Worm (Caenorhabditis elegans) whole organism, mixed stage, embryonic: ENCODE data around the gene C42D8.1.

Experiments used
- M03D4.4 ChIP-seq: sonication (generic microtip); optimal IDR thresholded peaks from 2 replicates; lab custom pipeline; 2017; ENCODE audit warnings: mild to moderate bottlenecking, missing genetic modification characterization, missing compliant biosample characterization
- bed-3 ChIP-seq: fragments of 200-800 bp; sonication (Bioruptor generic); optimal IDR thresholded peaks from 3 replicates; lab custom pipeline; 2018; ENCODE audit warnings: mild to moderate bottlenecking, missing genetic modification characterization, moderate library complexity, missing compliant biosample characterization
- ceh-39 ChIP-seq: fragments of 150-350 bp; optimal IDR thresholded peaks from 2 replicates; lab custom pipeline; 2014; ENCODE audit warnings: missing biosample characterization, missing genetic modification characterization
- ceh-43 ChIP-seq: fragments of 200-800 bp; sonication (Bioruptor generic); optimal IDR thresholded peaks from 2 replicates; lab custom pipeline; 2018; ENCODE audit warnings: mild to moderate bottlenecking, missing genetic modification characterization, moderate library complexity, missing compliant biosample characterization
- ceh-83 ChIP-seq: fragments of 200-800 bp; sonication (Bioruptor generic); optimal IDR thresholded peaks from 2 replicates; lab custom pipeline; 2018; ENCODE audit warnings: mild to moderate bottlenecking, missing genetic modification characterization, missing compliant biosample characterization
- elt-3 ChIP-seq: fragments of 150-350 bp; optimal IDR thresholded peaks from 2 replicates; lab custom pipeline; 2014; ENCODE audit warnings: missing biosample characterization, missing genetic modification characterization
- flh-1 ChIP-seq: fragments of 200-800 bp; sonication (Bioruptor generic); optimal IDR thresholded peaks from 2 replicates; lab custom pipeline; 2018; ENCODE audit warnings: mild to moderate bottlenecking, missing genetic modification characterization, moderate library complexity, missing compliant biosample characterization
- ham-2 ChIP-seq: fragments of 200-800 bp; sonication (Bioruptor generic); optimal IDR thresholded peaks from 2 replicates; lab custom pipeline; 2018; ENCODE audit warnings: mild to moderate bottlenecking, missing genetic modification characterization, missing compliant biosample characterization
- hlh-1 ChIP-seq: fragments of 150-350 bp; optimal IDR thresholded peaks from 2 replicates; lab custom pipeline; 2014; ENCODE audit warnings: missing biosample characterization, missing genetic modification reagents, missing genetic modification characterization
- lin-32 ChIP-seq: fragments of 200-800 bp; sonication (Bioruptor generic); optimal IDR thresholded peaks from 2 replicates; lab custom pipeline; 2018; ENCODE audit warnings: mild to moderate bottlenecking, missing genetic modification characterization, missing compliant biosample characterization
- lsy-2 ChIP-seq: fragments of 150-350 bp; optimal IDR thresholded peaks from 2 replicates; lab custom pipeline; 2014; ENCODE audit warnings: missing biosample characterization, missing genetic modification characterization
- mls-2 ChIP-seq: sonication (generic microtip); optimal IDR thresholded peaks from 2 replicates; lab custom pipeline; 2016; ENCODE audit warnings: mild to moderate bottlenecking, missing genetic modification characterization, moderate library complexity, missing compliant biosample characterization
- nhr-237 ChIP-seq: fragments of 150-350 bp; optimal IDR thresholded peaks from 2 replicates; lab custom pipeline; 2014; ENCODE audit warnings: missing biosample characterization, missing genetic modification characterization
- nhr-28 ChIP-seq: fragments of 150-350 bp; optimal IDR thresholded peaks from 2 replicates; lab custom pipeline; 2014; ENCODE audit warnings: missing biosample characterization, missing genetic modification characterization
- nhr-76 ChIP-seq: sonication (generic microtip); optimal IDR thresholded peaks from 2 replicates; lab custom pipeline; 2017; ENCODE audit warnings: missing biosample characterization, missing genetic modification characterization
- sem-2 ChIP-seq: fragments of 200-800 bp; sonication (Bioruptor generic); optimal IDR thresholded peaks from 2 replicates; lab custom pipeline; 2018; ENCODE audit warnings: mild to moderate bottlenecking, missing genetic modification characterization, missing compliant biosample characterization
- unc-120 ChIP-seq: sonication (generic microtip); optimal IDR thresholded peaks from 2 replicates; lab custom pipeline; 2017; ENCODE audit warnings: missing genetic modification characterization, missing compliant biosample characterization; ENCODE audit not compliant: poor library complexity, severe bottlenecking
- unc-39 ChIP-seq: fragments of 150-350 bp; optimal IDR thresholded peaks from 2 replicates; lab custom pipeline; 2014; ENCODE audit warnings: missing biosample characterization, missing genetic modification characterization
- unc-62 ChIP-seq: fragments of 150-350 bp; optimal IDR thresholded peaks from 2 replicates; lab custom pipeline; 2014; ENCODE audit warnings: missing biosample characterization, missing genetic modification reagents, missing genetic modification characterization
- ztf-11 ChIP-seq: fragments of 150-350 bp; optimal IDR thresholded peaks from 2 replicates; lab custom pipeline; 2014; ENCODE audit warnings: missing biosample characterization, missing genetic modification characterization

Gene C42D8.1

ce11 chrX:5151866-5152265 is 42.6 kb downstream of the C42D8.1 start:
- TF ChIP-seq bed-3, result no peak

ce11 chrX:5152931-5153330 is 43.6 kb downstream of the C42D8.1 start:
- no peak for TF ChIP-seq lsy-2 (tag; lab: Kevin White, UChicago)
- TF ChIP-seq ceh-83, result no peak
- TF ChIP-seq nhr-76, result no peak
- no peak for TF ChIP-seq unc-120 (tag; lab: Kevin White, UChicago)
- no peak for TF ChIP-seq mls-2 (tag; lab: Kevin White, UChicago)
- TF ChIP-seq M03D4.4 (tag; lab: Kevin White, UChicago), result no peak
- no peak for TF ChIP-seq ham-2 (GFP tag; lab: Kevin White, UChicago)
- no peak for TF ChIP-seq sem-2 (GFP tag; lab: Kevin White, UChicago)
- TF ChIP-seq flh-1, result no peak
- no peak for TF ChIP-seq ceh-39 (tag; lab: Kevin White, UChicago)

- no peak for TF ChIP-seq unc-39 (tag; lab: Kevin White, UChicago)
- TF ChIP-seq ztf-11 (tag; lab: Kevin White, UChicago), result no peak
- no peak for TF ChIP-seq ceh-39 (tag; lab: Kevin White, UChicago)
- TF ChIP-seq nhr-237, result no peak
- no peak for TF ChIP-seq nhr-76
- TF ChIP-seq ceh-83, result no peak
- no peak for TF ChIP-seq lin-32 (GFP tag; lab: Kevin White, UChicago)
- no peak for TF ChIP-seq hlh-1 (tag; lab: Kevin White, UChicago)
Observed at ce11 chrX:5154278-5154677, 45.0 kb downstream of the C42D8.1 start, which contains the start of gene C31H2.3. TSS of gene C31H2.3 (minus strand) at chrX:5154378.

- TF ChIP-seq lsy-2 (tag; lab: Kevin White, UChicago) (no peak), ceh-83 (no peak), ceh-39 (tag; lab: Kevin White, UChicago) (no peak), bed-3 (no peak), nhr-28 (tag; lab: Kevin White, UChicago) (no peak), unc-62 (no peak), ceh-43 (GFP tag; lab: Kevin White, UChicago) (no peak), elt-3 (tag; lab: Kevin White, UChicago) (no peak), nhr-76 (no peak), flh-1 (no peak)
Observed at ce11 chrX:5159645-5160044, 50.3 kb downstream of the C42D8.1 start, which contains the start of gene C31H2.4. TSS of gene C31H2.4 (minus strand) at chrX:5159663.
